Worm (Caenorhabditis elegans) whole organism, young adult: ENCODE measurements around the gene F22H10.11.

Source experiments
- D2030.7 ChIP-seq: fragments of 200-800 bp; sonication (Bioruptor generic); IDR thresholded peaks from 2 replicates; pipeline ENCODE4 v1.3.6; 2022; ENCODE audit warnings: missing genetic modification reagents, missing genetic modification characterization, missing compliant biosample characterization
- F52B5.7 ChIP-seq: sonication (generic microtip); optimal IDR thresholded peaks from 2 replicates; lab custom pipeline; 2016; ENCODE audit warnings: mild to moderate bottlenecking, missing genetic modification characterization, missing compliant biosample characterization
- gei-17 ChIP-seq: fragments of 200-800 bp; sonication (Bioruptor generic); optimal IDR thresholded peaks from 2 replicates; lab custom pipeline; 2018; ENCODE audit warnings: mild to moderate bottlenecking, missing genetic modification characterization, missing compliant biosample characterization
- mcd-1 ChIP-seq: fragments of 200-800 bp; sonication (Bioruptor generic); IDR thresholded peaks from 2 replicates; pipeline ENCODE4 v1.3.6; 2022; ENCODE audit warnings: missing genetic modification reagents, missing genetic modification characterization, missing compliant biosample characterization
- nhr-90 ChIP-seq: sonication (generic microtip); optimal IDR thresholded peaks from 2 replicates; lab custom pipeline; 2016; ENCODE audit warnings: missing genotype, mild to moderate bottlenecking, missing genetic modification characterization, missing compliant biosample characterization
- snpc-4 ChIP-seq, 5 experiments: fragments of 150-350 bp in 1 of 5; sonication (generic microtip) in 4 of 5; optimal IDR thresholded peaks; 2 replicates each; lab custom pipeline; 2014 to 2018; ENCODE audit warnings: missing genetic modification characterization in 5 of 5, missing biosample characterization in 3 of 5, antibody characterized with exemption in 2 of 5, mild to moderate bottlenecking in 2 of 5, missing compliant biosample characterization in 2 of 5, missing genotype in 2 of 5, moderate library complexity in 2 of 5, missing genetic modification reagents in 1 of 5

DNA sequence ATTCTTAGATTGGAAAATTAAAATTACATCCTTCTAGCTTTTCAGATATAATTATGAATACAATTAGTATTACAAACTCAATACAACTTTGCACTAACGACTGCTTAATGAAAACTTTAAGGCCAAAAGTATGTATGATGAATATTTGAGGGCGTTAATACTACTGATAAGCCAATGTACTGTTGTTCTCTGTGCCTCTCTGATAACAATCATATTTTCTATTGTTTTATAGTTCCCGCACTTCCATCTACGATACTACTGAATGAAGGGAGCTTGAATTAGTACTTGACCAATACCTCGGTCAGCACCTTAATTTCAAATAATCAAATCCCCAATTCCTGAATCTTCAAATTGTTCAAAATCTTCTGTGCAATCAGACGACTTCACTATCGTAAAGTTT lies 18.7 kb downstream of the F22H10.11 start:
- TF ChIP-seq mcd-1 (GFP tag; lab: Robert Waterston, UW) (no peak), nhr-90 (tag; lab: Kevin White, UChicago) (no peak), F52B5.7 (tag; lab: Kevin White, UChicago) (no peak), D2030.7 (GFP tag; lab: Robert Waterston, UW) (no peak), snpc-4 (GFP tag; optimal IDR thresholded peaks at IDR 0.05; lab: Kevin White, UChicago) (no peak), snpc-4 (tag; optimal IDR thresholded peaks at IDR 0.05; lab: Kevin White, UChicago) (no peak), gei-17 (no peak)
